Worm (Caenorhabditis elegans): ENCODE measurements around the gene clec-21.

DNA sequence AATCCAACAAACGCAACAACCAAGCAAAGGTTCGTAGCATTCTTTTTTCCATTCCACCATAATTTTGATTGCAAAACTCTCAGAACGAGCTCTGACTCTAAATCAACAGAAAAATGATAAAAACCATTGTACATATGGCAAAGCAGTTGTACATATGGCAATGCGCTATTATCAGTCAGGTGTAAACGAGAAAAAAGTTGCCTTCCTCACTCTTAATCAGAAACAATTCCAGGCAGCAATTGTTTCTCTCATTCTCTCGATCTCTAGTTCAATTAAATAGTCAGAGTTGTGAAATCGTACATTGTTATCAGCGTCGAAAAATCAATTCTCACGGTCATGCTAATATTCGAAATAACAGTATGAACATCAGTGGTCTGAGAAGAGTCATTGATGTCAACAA lies 37.8 kb upstream of the clec-21 start:
- no peak for TF ChIP-seq aly-2 (tag; optimal IDR thresholded peaks at IDR 0.05)
- TF ChIP-seq ama-1 (optimal IDR thresholded peaks at IDR 0.05): no peak
- no peak for TF ChIP-seq mep-1 (tag; optimal IDR thresholded peaks at IDR 0.05)
- no peak for TF ChIP-seq zip-4 (GFP tag; optimal IDR thresholded peaks at IDR 0.05)
- no peak for TF ChIP-seq ztf-4 (tag; optimal IDR thresholded peaks at IDR 0.05)
- no peak for TF ChIP-seq skn-1 (tag; optimal IDR thresholded peaks at IDR 0.05)
- TF ChIP-seq snpc-4 (tag; optimal IDR thresholded peaks at IDR 0.05): no peak
- no peak for TF ChIP-seq ces-1 (GFP tag; optimal IDR thresholded peaks at IDR 0.05)
- TF ChIP-seq rnt-1 (tag; optimal IDR thresholded peaks at IDR 0.05): no peak
- no peak for TF ChIP-seq ceh-82 (tag; optimal IDR thresholded peaks at IDR 0.05)
- TF ChIP-seq unc-86 (tag; optimal IDR thresholded peaks at IDR 0.05): no peak
- TF ChIP-seq grh-1 (GFP tag; IDR thresholded peaks at IDR 0.05): no peak
- no peak for TF ChIP-seq nhr-11 (tag; optimal IDR thresholded peaks at IDR 0.05)
- TF ChIP-seq lin-39 (tag; optimal IDR thresholded peaks at IDR 0.05): no peak

Data from whole organism, L1 larva.